Fruit fly (Drosophila melanogaster): Measurements from ENCODE around the gene CG5199.

CG5199 gene

DNA sequence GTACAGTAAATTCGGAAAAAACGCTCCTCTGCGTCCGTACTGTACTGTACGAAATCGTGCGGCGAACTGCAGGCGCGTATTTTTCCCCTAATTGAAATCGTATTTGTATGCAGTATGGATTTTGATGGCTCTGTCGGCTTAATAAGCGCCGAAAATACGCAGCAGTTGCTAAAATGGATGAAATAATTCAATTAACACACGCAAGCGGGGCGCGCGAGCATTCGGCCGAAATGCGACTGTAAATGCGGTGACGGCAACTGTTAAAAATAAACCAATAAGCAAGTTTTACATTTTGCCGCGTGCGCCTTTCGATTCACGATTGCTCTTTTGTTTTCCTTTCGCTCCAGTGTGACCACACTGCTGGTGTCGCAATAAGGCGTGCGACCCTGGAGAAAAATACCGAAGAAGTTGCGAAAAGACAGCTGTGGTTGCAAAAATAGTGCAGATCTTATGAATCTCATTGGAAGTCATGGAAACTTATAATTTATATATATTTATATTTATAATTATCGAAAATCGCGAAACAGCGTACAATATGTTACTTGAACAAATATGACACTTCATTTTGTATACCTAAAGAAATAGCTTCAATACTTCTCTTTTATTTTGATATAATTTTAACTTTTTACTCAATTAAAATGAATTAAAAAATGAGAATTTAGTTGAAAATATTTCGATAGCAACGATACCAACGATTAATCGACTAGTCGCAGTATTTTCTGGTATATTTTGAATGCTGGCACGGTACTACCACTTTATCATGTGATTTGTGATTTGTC, 20.5 kb upstream of the CG5199 start, which contains the start of the genes CG32428 and CG5969 (continued):
- TF ChIP-seq CG14667 (GFP tag; IDR thresholded peaks at IDR 0.05), result peak; percentile 54
- no peak for TF ChIP-seq repo (GFP tag; optimal IDR thresholded peaks at IDR 0.05)
- no peak for TF ChIP-seq amos (GFP tag; IDR thresholded peaks at IDR 0.05; ENCODE audit: partially characterized antibody)
- TF ChIP-seq onecut (GFP tag; IDR thresholded peaks at IDR 0.05), result peak; percentile 22; the same call in 1 of the 2 replicates
- TF ChIP-seq Dref (GFP tag; IDR thresholded peaks at IDR 0.05), result peak; percentile 38; the same call in 1 of the 2 replicates
- TF ChIP-seq CG17802 (tag; optimal IDR thresholded peaks at IDR 0.05), result peak; percentile 3
- TF ChIP-seq CG6689 (GFP tag; IDR thresholded peaks at IDR 0.05), result no peak; the same call in 1 of the 2 replicates
- TF ChIP-seq ac (GFP tag; optimal IDR thresholded peaks at IDR 0.05), result no peak
- peak; percentile 65 for TF ChIP-seq caup (GFP tag; optimal IDR thresholded peaks at IDR 0.05; ENCODE audit: severe bottlenecking)
- no peak for TF ChIP-seq z (GFP tag; IDR thresholded peaks at IDR 0.05)
- TF ChIP-seq sna (GFP tag; IDR thresholded peaks at IDR 0.05; ENCODE audit: partially characterized antibody), result no peak
- no peak for TF ChIP-seq CG3163 (GFP tag; optimal IDR thresholded peaks at IDR 0.05)
- TF ChIP-seq ap (GFP tag; IDR thresholded peaks at IDR 0.05), result no peak
- peak; percentile 60; the same call in 1 of the 2 replicates for TF ChIP-seq E2f1 (GFP tag; IDR thresholded peaks at IDR 0.05)
- TF ChIP-seq Poxn (GFP tag; IDR thresholded peaks at IDR 0.05), result no peak
- peak; percentile 64 for TF ChIP-seq lmd (GFP tag; IDR thresholded peaks at IDR 0.05)
- TF ChIP-seq D (optimal IDR thresholded peaks at IDR 0.05), result peak; percentile 73
- TF ChIP-seq D (GFP tag; optimal IDR thresholded peaks at IDR 0.05), result no peak
- TF ChIP-seq hbn (GFP tag; IDR thresholded peaks at IDR 0.05; ENCODE audit: partially characterized antibody), result no peak
- TF ChIP-seq CG5953 (GFP tag; IDR thresholded peaks at IDR 0.05), result no peak
- peak; percentile 84 for TF ChIP-seq Drgx (GFP tag; IDR thresholded peaks at IDR 0.05)
- no peak for TF ChIP-seq CG11398 (GFP tag; optimal IDR thresholded peaks at IDR 0.05)
- TF ChIP-seq HHEX (GFP tag; optimal IDR thresholded peaks at IDR 0.05), result peak; percentile 58
- no peak for TF ChIP-seq Hsf (GFP tag; optimal IDR thresholded peaks at IDR 0.05)
- no peak for TF ChIP-seq CG8478 (optimal IDR thresholded peaks at IDR 0.05)
- TF ChIP-seq Sox100B (GFP tag; optimal IDR thresholded peaks at IDR 0.05), result peak; percentile 52
- TF ChIP-seq HLH4C (GFP tag; IDR thresholded peaks at IDR 0.05; ENCODE audit: partially characterized antibody), result 0 out of 3 replicates have a peak, but pooled peaks have one; percentile 8
- TF ChIP-seq CG14050 (GFP tag; IDR thresholded peaks at IDR 0.05), result peak; percentile 19; the same call in 1 of the 3 replicates
- no peak for TF ChIP-seq Antp (GFP tag; optimal IDR thresholded peaks at IDR 0.05)
- no peak; the same call in 1 of the 2 replicates for TF ChIP-seq CG31441 (GFP tag; IDR thresholded peaks at IDR 0.05)
- TF ChIP-seq trh (GFP tag; optimal IDR thresholded peaks at IDR 0.05), result no peak
- TF ChIP-seq CG3281 (GFP tag; optimal IDR thresholded peaks at IDR 0.05), result peak; percentile 63
- no peak for TF ChIP-seq Dip2 (GFP tag; IDR thresholded peaks at IDR 0.05)
- TF ChIP-seq CG10274 (GFP tag; optimal IDR thresholded peaks at IDR 0.05), result no peak
- TF ChIP-seq pb (GFP tag; optimal IDR thresholded peaks at IDR 0.05), result no peak
- peak; percentile 49; the same call in 1 of the 2 replicates for TF ChIP-seq Rx (GFP tag; IDR thresholded peaks at IDR 0.05)
- TF ChIP-seq tna (GFP tag; IDR thresholded peaks at IDR 0.05; ENCODE audit: partially characterized antibody), result no peak
- no peak for TF ChIP-seq CG15696 (tag; optimal IDR thresholded peaks at IDR 0.05)
- TF ChIP-seq Dll (GFP tag; IDR thresholded peaks at IDR 0.05; ENCODE audit: partially characterized antibody), result no peak
- TF ChIP-seq CG3726 (GFP tag; IDR thresholded peaks at IDR 0.05), result no peak
- TF ChIP-seq pho (GFP tag; optimal IDR thresholded peaks at IDR 0.05), result no peak
- TF ChIP-seq Nf-YB (GFP tag; optimal IDR thresholded peaks at IDR 0.05), result peak; percentile 58
- TF ChIP-seq az2 (GFP tag; optimal IDR thresholded peaks at IDR 0.05), result peak; percentile 53
- TF ChIP-seq CG15601 (tag; optimal IDR thresholded peaks at IDR 0.05), result peak; percentile 28
- peak; percentile 79 for TF ChIP-seq Ets65A (GFP tag)
- TF ChIP-seq corto (GFP tag; optimal IDR thresholded peaks at IDR 0.05), result no peak
- TF ChIP-seq bbx (GFP tag; IDR thresholded peaks at IDR 0.05; ENCODE audit: partially characterized antibody), result no peak
- TF ChIP-seq salm (tag; optimal IDR thresholded peaks at IDR 0.05), result no peak
- peak; percentile 55 for TF ChIP-seq CG15514 (GFP tag; optimal IDR thresholded peaks at IDR 0.05)
- TF ChIP-seq CG9817 (tag; optimal IDR thresholded peaks at IDR 0.05), result peak; percentile 70
